Fruit fly (Drosophila melanogaster): ENCODE results near the gene CG9288.

DNA sequence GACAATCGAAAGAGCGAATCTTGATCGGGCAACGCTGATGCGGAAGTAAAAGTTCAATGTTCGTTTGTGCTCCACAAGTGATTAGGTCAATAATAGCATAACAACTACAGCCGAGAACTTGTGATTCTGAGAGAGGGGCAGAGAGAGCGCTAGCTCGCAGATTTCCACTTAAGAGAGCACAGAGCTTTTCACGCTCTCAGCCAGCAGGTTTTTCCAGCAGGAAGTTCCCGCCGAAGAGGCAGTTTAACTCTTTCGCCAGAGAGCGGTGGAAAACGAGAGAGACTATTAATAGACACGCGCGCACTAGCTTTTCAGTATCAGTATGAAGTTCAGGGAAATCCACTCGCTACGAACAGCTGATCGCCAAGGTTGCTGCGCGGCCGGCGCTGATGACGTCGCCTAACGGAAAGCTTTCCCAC, 35.6 kb downstream of the CG9288 start:
- TF ChIP-seq Blimp-1 (GFP tag; optimal IDR thresholded peaks at IDR 0.05) (no peak), Hr4 (GFP tag; optimal IDR thresholded peaks at IDR 0.05) (no peak), Gug (GFP tag; IDR thresholded peaks at IDR 0.05) (no peak), CG8632 (GFP tag; optimal IDR thresholded peaks at IDR 0.05) (no peak), CG31627 (GFP tag; optimal IDR thresholded peaks at IDR 0.05) (no peak), CG9139 (GFP tag; optimal IDR thresholded peaks at IDR 0.05) (no peak)
